Worm (Caenorhabditis elegans) whole organism, young adult: ENCODE measurements around the gene F12A10.1.

Experiments used
- B0261.1 ChIP-seq: sonication (generic microtip); optimal IDR thresholded peaks from 2 replicates; lab custom pipeline; 2016; ENCODE audit warnings: mild to moderate bottlenecking, missing genetic modification characterization, moderate library complexity, missing compliant biosample characterization
- C06A6.2 ChIP-seq: fragments of 200-800 bp; sonication (Bioruptor generic); conservative IDR thresholded peaks from 2 replicates; pipeline ENCODE4 v1.3.6; 2022; ENCODE audit warnings: missing genetic modification characterization, missing compliant biosample characterization
- C17E4.6 ChIP-seq: fragments of 200-800 bp; sonication (Bioruptor generic); IDR thresholded peaks from 2 replicates; pipeline ENCODE4 v1.3.6; 2022; ENCODE audit warnings: missing genetic modification reagents, missing genetic modification characterization, missing compliant biosample characterization
- F23B12.7 ChIP-seq: sonication (generic microtip); optimal IDR thresholded peaks from 2 replicates; lab custom pipeline; 2017; ENCODE audit warnings: missing genetic modification characterization, mild to moderate bottlenecking, missing compliant biosample characterization, antibody characterized with exemption, moderate library complexity; ENCODE audit not compliant: insufficient read depth
- F33H1.4 ChIP-seq: fragments of 200-800 bp; sonication (Bioruptor generic); IDR thresholded peaks from 2 replicates; pipeline ENCODE4 v1.3.6; 2022; ENCODE audit warnings: missing genetic modification reagents, missing genetic modification characterization, missing compliant biosample characterization
- F39B2.1 ChIP-seq: fragments of 200-800 bp; sonication (Bioruptor generic); IDR thresholded peaks from 2 replicates; pipeline ENCODE4 v1.3.6; 2022; ENCODE audit warnings: missing genetic modification reagents, missing genetic modification characterization, missing compliant biosample characterization
- F55B11.4 ChIP-seq: sonication (generic microtip); optimal IDR thresholded peaks from 2 replicates; lab custom pipeline; 2016; ENCODE audit warnings: missing compliant biosample characterization, missing genetic modification characterization, borderline replicate concordance; ENCODE audit not compliant: insufficient read depth
- F57C9.4 ChIP-seq: sonication (generic microtip); optimal IDR thresholded peaks from 2 replicates; lab custom pipeline; 2017; ENCODE audit warnings: mild to moderate bottlenecking, missing genetic modification characterization, missing compliant biosample characterization
- T07F8.4 ChIP-seq: sonication (generic microtip); optimal IDR thresholded peaks from 2 replicates; lab custom pipeline; 2016; ENCODE audit warnings: mild to moderate bottlenecking, missing genetic modification characterization, moderate library complexity, missing compliant biosample characterization
- Y53G8AR.9 ChIP-seq: fragments of 200-800 bp; sonication (Bioruptor generic); conservative IDR thresholded peaks from 2 replicates; pipeline ENCODE4 v1.3.6; 2022; ENCODE audit warnings: missing genetic modification reagents, missing genetic modification characterization, missing compliant biosample characterization
- Y79H2A.3 ChIP-seq: fragments of 200-800 bp; sonication (Bioruptor generic); conservative IDR thresholded peaks from 2 replicates; pipeline ENCODE4 v1.3.6; 2022; ENCODE audit warnings: missing genetic modification reagents, missing genetic modification characterization, missing compliant biosample characterization
- ZK185.1 ChIP-seq: sonication (generic microtip); optimal IDR thresholded peaks from 2 replicates; lab custom pipeline; 2016; ENCODE audit warnings: mild to moderate bottlenecking, missing genetic modification characterization, missing compliant biosample characterization; ENCODE audit not compliant: poor library complexity, severe bottlenecking
- akir-1 ChIP-seq: fragments of 200-800 bp; sonication (Bioruptor generic); optimal IDR thresholded peaks from 2 replicates; lab custom pipeline; 2018; ENCODE audit warnings: mild to moderate bottlenecking, missing genetic modification characterization, moderate library complexity, missing compliant biosample characterization
- aptf-2 ChIP-seq: fragments of 200-800 bp; sonication (Bioruptor generic); conservative IDR thresholded peaks from 2 replicates; pipeline ENCODE4 v1.3.6; 2022; ENCODE audit warnings: missing genetic modification reagents, missing genetic modification characterization, missing compliant biosample characterization
- athp-1 ChIP-seq: sonication (generic microtip); optimal IDR thresholded peaks from 2 replicates; lab custom pipeline; 2017; ENCODE audit warnings: mild to moderate bottlenecking, missing genetic modification characterization, missing compliant biosample characterization
- attf-5 ChIP-seq: fragments of 200-800 bp; sonication (Bioruptor generic); optimal IDR thresholded peaks from 2 replicates; lab custom pipeline; 2018; ENCODE audit warnings: mild to moderate bottlenecking, missing genetic modification characterization, missing compliant biosample characterization
- ccch-3 ChIP-seq: fragments of 200-800 bp; sonication (Bioruptor generic); optimal IDR thresholded peaks from 2 replicates; lab custom pipeline; 2018; ENCODE audit warnings: mild to moderate bottlenecking, missing genetic modification characterization, missing compliant biosample characterization
- ceh-27 ChIP-seq: fragments of 200-800 bp; sonication (Bioruptor generic); optimal IDR thresholded peaks from 2 replicates; lab custom pipeline; 2018; ENCODE audit warnings: mild to moderate bottlenecking, missing genetic modification characterization, moderate library complexity, missing compliant biosample characterization
- egrh-3 ChIP-seq: fragments of 200-800 bp; sonication (Bioruptor generic); IDR thresholded peaks from 2 replicates; pipeline ENCODE4 v1.3.6; 2022; ENCODE audit warnings: missing genetic modification reagents, missing genetic modification characterization, missing compliant biosample characterization
- fkh-3 ChIP-seq: sonication (generic microtip); optimal IDR thresholded peaks from 2 replicates; lab custom pipeline; 2016; ENCODE audit warnings: mild to moderate bottlenecking, missing genetic modification characterization, missing compliant biosample characterization
- hmg-20 ChIP-seq: fragments of 200-800 bp; sonication (Bioruptor generic); IDR thresholded peaks from 2 replicates; pipeline ENCODE4 v1.3.6; 2022; ENCODE audit warnings: missing genetic modification reagents, missing genetic modification characterization, missing compliant biosample characterization
- lin-35 ChIP-seq, 3 experiments: fragments of 150-350 bp in 2 of 3; sonication (generic microtip) in 1 of 3; optimal IDR thresholded peaks; 2 replicates each; lab custom pipeline; 2014 to 2018; ENCODE audit warnings: missing biosample characterization in 3 of 3, missing genetic modification characterization in 3 of 3, missing genetic modification reagents in 3 of 3
- lin-40 ChIP-seq: sonication (generic microtip); optimal IDR thresholded peaks from 2 replicates; lab custom pipeline; 2016; ENCODE audit warnings: missing genetic modification characterization, mild to moderate bottlenecking, missing compliant biosample characterization, missing genotype, missing genetic modification reagents
- lin-54 ChIP-seq: fragments of 200-800 bp; sonication (Bioruptor generic); optimal IDR thresholded peaks from 2 replicates; lab custom pipeline; 2018; ENCODE audit warnings: mild to moderate bottlenecking, missing genetic modification characterization, missing compliant biosample characterization
- lir-1 ChIP-seq: fragments of 200-800 bp; sonication (Bioruptor generic); conservative IDR thresholded peaks from 2 replicates; pipeline ENCODE4 v1.3.6; 2022; ENCODE audit warnings: missing genetic modification reagents, missing genetic modification characterization, missing compliant biosample characterization
- lsy-27 ChIP-seq: sonication (generic microtip); optimal IDR thresholded peaks from 2 replicates; lab custom pipeline; 2017; ENCODE audit warnings: missing genetic modification characterization, mild to moderate bottlenecking, missing compliant biosample characterization, antibody characterized with exemption, missing genotype, borderline replicate concordance; ENCODE audit not compliant: insufficient read depth
- mes-4 ChIP-seq: sonication (generic microtip); optimal IDR thresholded peaks from 2 replicates; lab custom pipeline; 2016; ENCODE audit warnings: missing genotype, missing genetic modification characterization, missing compliant biosample characterization
- nhr-120 ChIP-seq: fragments of 200-800 bp; sonication (Bioruptor generic); IDR thresholded peaks from 2 replicates; pipeline ENCODE4 v1.3.6; 2022; ENCODE audit warnings: missing genetic modification characterization, missing compliant biosample characterization
- nhr-179 ChIP-seq: sonication (generic microtip); optimal IDR thresholded peaks from 2 replicates; lab custom pipeline; 2016; ENCODE audit warnings: mild to moderate bottlenecking, missing genetic modification characterization, missing compliant biosample characterization
- nhr-90 ChIP-seq: sonication (generic microtip); optimal IDR thresholded peaks from 2 replicates; lab custom pipeline; 2016; ENCODE audit warnings: missing genotype, mild to moderate bottlenecking, missing genetic modification characterization, missing compliant biosample characterization
- pbrm-1 ChIP-seq: fragments of 200-800 bp; sonication (Bioruptor generic); IDR thresholded peaks from 2 replicates; pipeline ENCODE4 v1.3.6; 2022; ENCODE audit warnings: missing genetic modification reagents, missing genetic modification characterization, missing compliant biosample characterization
- rcor-1 ChIP-seq: fragments of 200-800 bp; sonication (Bioruptor generic); IDR thresholded peaks from 2 replicates; pipeline ENCODE4 v1.3.6; 2022; ENCODE audit warnings: missing genetic modification reagents, missing genetic modification characterization, missing compliant biosample characterization
- sdz-38 ChIP-seq: sonication (generic microtip); optimal IDR thresholded peaks from 2 replicates; lab custom pipeline; 2016; ENCODE audit warnings: missing genotype, missing genetic modification characterization, missing compliant biosample characterization
- sea-2 ChIP-seq: fragments of 200-800 bp; sonication (Bioruptor generic); IDR thresholded peaks from 2 replicates; pipeline ENCODE4 v1.3.6; 2022; ENCODE audit warnings: missing genetic modification characterization, missing compliant biosample characterization
- sptf-2 ChIP-seq: fragments of 200-800 bp; sonication (Bioruptor generic); optimal IDR thresholded peaks from 2 replicates; lab custom pipeline; 2018; ENCODE audit warnings: mild to moderate bottlenecking, missing genetic modification characterization, missing compliant biosample characterization
- xnd-1 ChIP-seq: sonication (generic microtip); optimal IDR thresholded peaks from 2 replicates; lab custom pipeline; 2016; ENCODE audit warnings: missing genotype, missing genetic modification reagents, missing genetic modification characterization, missing compliant biosample characterization
- zim-3 ChIP-seq: sonication (generic microtip); optimal IDR thresholded peaks from 2 replicates; lab custom pipeline; 2017; ENCODE audit warnings: mild to moderate bottlenecking, missing genetic modification characterization, moderate library complexity, missing compliant biosample characterization
- ztf-22 ChIP-seq: fragments of 200-800 bp; sonication (Bioruptor generic); optimal IDR thresholded peaks from 2 replicates; lab custom pipeline; 2018; ENCODE audit warnings: mild to moderate bottlenecking, missing genetic modification characterization, moderate library complexity, missing compliant biosample characterization
- ztf-25 ChIP-seq: fragments of 200-800 bp; sonication (Bioruptor generic); IDR thresholded peaks from 2 replicates; pipeline ENCODE4 v1.3.6; 2022; ENCODE audit warnings: missing genetic modification reagents, missing genetic modification characterization, missing compliant biosample characterization
- ztf-28 ChIP-seq: fragments of 200-800 bp; sonication (Bioruptor generic); IDR thresholded peaks from 2 replicates; pipeline ENCODE4 v1.3.6; 2022; ENCODE audit warnings: missing genetic modification reagents, missing genetic modification characterization, missing compliant biosample characterization
- ztf-3 ChIP-seq: fragments of 200-800 bp; sonication (Bioruptor generic); optimal IDR thresholded peaks from 2 replicates; lab custom pipeline; 2018; ENCODE audit warnings: mild to moderate bottlenecking, missing genetic modification characterization, missing compliant biosample characterization

F12A10.1 gene

ce11 chrII:5496375-5496774 lies at the start of gene F12A10.1:
F12A10.1 (plus strand) TSS chrII:5496540.
- TF ChIP-seq akir-1 (GFP tag; lab: Kevin White, UChicago) (no peak), ZK185.1 (tag; lab: Kevin White, UChicago) (no peak), aptf-2 (GFP tag; lab: Robert Waterston, UW) (no peak)

DNA sequence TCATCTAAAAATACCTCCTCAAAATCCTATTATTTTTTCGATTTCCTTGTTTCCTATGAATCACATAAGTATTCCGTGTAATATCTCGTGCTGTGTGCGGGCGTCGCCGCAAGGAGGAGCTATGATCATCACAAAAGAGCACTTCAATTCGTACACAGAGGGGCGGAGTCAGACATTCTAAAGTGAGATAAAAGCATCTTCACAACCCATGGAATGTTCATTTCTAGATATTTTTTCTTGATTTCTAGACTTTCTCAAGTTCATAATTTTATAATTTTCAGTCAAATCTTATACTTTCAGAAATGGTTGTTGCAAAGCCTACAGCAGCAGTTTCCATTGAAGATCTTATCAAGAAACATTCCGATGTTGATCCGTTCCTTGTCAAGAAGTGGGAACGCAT lies 49.0 kb upstream of the F12A10.1 start, which contains the start of gene cex-1:
cex-1 (plus strand) TSS at position 301 of the 400 bp plus-strand sequence.
- TF ChIP-seq sdz-38 (tag; lab: Kevin White, UChicago) (no peak), attf-5 (GFP tag; lab: Kevin White, UChicago) (no peak), ztf-22 (no peak), C06A6.2 (GFP tag; lab: Robert Waterston, UW) (no peak), ztf-28 (no peak), ZK185.1 (tag; lab: Kevin White, UChicago) (no peak), ztf-25 (GFP tag; lab: Robert Waterston, UW) (no peak), F33H1.4 (GFP tag; lab: Robert Waterston, UW) (no peak), hmg-20 (GFP tag; lab: Robert Waterston, UW) (no peak), rcor-1 (no peak), athp-1 (tag; lab: Kevin White, UChicago) (no peak), F57C9.4 (tag; lab: Kevin White, UChicago) (no peak), zim-3 (no peak), C17E4.6 (no peak), B0261.1 (tag; lab: Kevin White, UChicago) (no peak), sptf-2 (GFP tag; lab: Kevin White, UChicago) (no peak), xnd-1 (tag; lab: Kevin White, UChicago) (no peak), pbrm-1 (no peak), lir-1 (GFP tag; lab: Robert Waterston, UW) (no peak)

- TF ChIP-seq F39B2.1 (GFP tag; lab: Robert Waterston, UW) = no peak
- TF ChIP-seq nhr-90 = no peak
- TF ChIP-seq sea-2 (GFP tag; lab: Robert Waterston, UW) = no peak
- TF ChIP-seq Y79H2A.3 = no peak
- TF ChIP-seq F55B11.4 = no peak
Observed at ce11 chrII:5449219-5449618, 47.1 kb upstream of the F12A10.1 start.

DNA sequence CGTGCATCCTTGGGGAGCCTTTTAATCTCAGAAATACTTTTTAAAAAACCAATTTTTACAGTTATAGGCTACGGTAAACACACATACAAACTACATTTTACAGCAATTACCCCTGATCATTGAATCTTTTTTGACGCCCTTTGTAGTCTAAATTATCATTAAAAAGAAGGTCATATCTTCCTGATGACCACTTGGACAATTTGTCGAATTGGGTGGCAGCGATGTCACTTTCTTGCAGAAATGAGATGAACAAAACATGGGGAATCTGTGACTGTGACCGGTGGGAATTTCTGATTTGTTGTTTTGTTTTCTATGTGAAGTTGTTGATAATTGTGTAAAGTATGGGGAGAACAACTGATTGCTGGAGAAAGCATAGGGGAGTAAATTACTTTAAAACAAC lies 46.7 kb upstream of the F12A10.1 start:
- TF ChIP-seq ccch-3 (GFP tag; lab: Kevin White, UChicago) (no peak), lsy-27 (tag; lab: Kevin White, UChicago) (no peak), T07F8.4 (tag; lab: Kevin White, UChicago) (no peak), attf-5 (GFP tag; lab: Kevin White, UChicago) (no peak), fkh-3 (tag; lab: Kevin White, UChicago) (no peak), ZK185.1 (tag; lab: Kevin White, UChicago) (no peak), ztf-3 (GFP tag; lab: Kevin White, UChicago) (no peak), lin-40 (tag; lab: Kevin White, UChicago) (no peak), F39B2.1 (GFP tag; lab: Robert Waterston, UW) (no peak), F23B12.7 (tag; lab: Kevin White, UChicago) (no peak), mes-4 (tag; lab: Kevin White, UChicago) (no peak), nhr-179 (tag; lab: Kevin White, UChicago) (no peak), egrh-3 (GFP tag; lab: Robert Waterston, UW) (no peak), lin-35 (GFP tag; optimal IDR thresholded peaks at IDR 0.05; lab: Kevin White, UChicago) (no peak), ceh-27 (GFP tag; lab: Kevin White, UChicago) (no peak), nhr-120 (GFP tag; lab: Robert Waterston, UW) (no peak), lin-54 (GFP tag; lab: Kevin White, UChicago) (no peak), Y53G8AR.9 (no peak)
